Fruit fly (Drosophila melanogaster) whole organism, embryonic: Measurements from ENCODE around the gene TTLL4A.

Experiments used
- CG11560 ChIP-seq: fragments of 200-800 bp; sonication (Bioruptor generic); IDR thresholded peaks from 3 replicates; pipeline ENCODE4 v1.3.6; 2022; ENCODE audit warnings: missing biosample characterization, missing genetic modification characterization
- CG11723 ChIP-seq: fragments of 200-800 bp; sonication (Bioruptor generic); optimal IDR thresholded peaks from 2 replicates; lab custom pipeline; 2017; ENCODE audit warnings: missing biosample characterization, mild to moderate bottlenecking, missing genetic modification characterization
- CG12219 ChIP-seq: fragments of 200-800 bp; sonication (Bioruptor generic); optimal IDR thresholded peaks from 3 replicates; lab custom pipeline; 2018; ENCODE audit warnings: missing biosample characterization, mild to moderate bottlenecking, missing genetic modification characterization
- CG1233 ChIP-seq: fragments of 200-800 bp; sonication (Bioruptor generic); optimal IDR thresholded peaks from 4 replicates; lab custom pipeline; 2018; ENCODE audit warnings: missing biosample characterization, mild to moderate bottlenecking, missing genetic modification characterization
- CG13624 ChIP-seq: fragments of 200-800 bp; sonication (Bioruptor generic); optimal IDR thresholded peaks from 2 replicates; lab custom pipeline; 2016; ENCODE audit warnings: missing biosample characterization, missing genetic modification characterization
- CG15011 ChIP-seq: fragments of 200-800 bp; sonication (Bioruptor generic); optimal IDR thresholded peaks from 3 replicates; lab custom pipeline; 2018; ENCODE audit warnings: missing biosample characterization, mild to moderate bottlenecking, missing genetic modification characterization
- CG17361 ChIP-seq: fragments of 200-800 bp; sonication (Bioruptor generic); IDR thresholded peaks from 3 replicates; pipeline ENCODE4 v1.3.6; 2022; ENCODE audit warnings: missing biosample characterization, missing genetic modification characterization
- CG18476 ChIP-seq: fragments of 200-800 bp; sonication (Bioruptor generic); optimal IDR thresholded peaks from 2 replicates; lab custom pipeline; 2016; ENCODE audit warnings: missing biosample characterization, mild to moderate bottlenecking, missing genetic modification characterization
- CG2875 ChIP-seq: fragments of 200-800 bp; sonication (Bioruptor generic); optimal IDR thresholded peaks from 2 replicates; lab custom pipeline; 2017; ENCODE audit warnings: missing biosample characterization, mild to moderate bottlenecking, missing genetic modification characterization, missing genetic modification reagents
- CG30403 ChIP-seq: fragments of 200-800 bp; sonication (Bioruptor generic); optimal IDR thresholded peaks from 3 replicates; lab custom pipeline; 2016; ENCODE audit warnings: missing biosample characterization, missing genetic modification characterization
- CG32772 ChIP-seq: fragments of 200-800 bp; sonication (Bioruptor generic); IDR thresholded peaks from 2 replicates; pipeline ENCODE4 v1.3.6; 2022; ENCODE audit warnings: missing biosample characterization, missing genetic modification characterization
- CG33213 ChIP-seq: fragments of 200-800 bp; sonication (Bioruptor generic); optimal IDR thresholded peaks from 3 replicates; lab custom pipeline; 2016; ENCODE audit warnings: missing biosample characterization, missing genetic modification characterization
- CG34224 ChIP-seq: fragments of 200-800 bp; sonication (Bioruptor generic); IDR thresholded peaks from 3 replicates; pipeline ENCODE4 v1.3.6; 2022; ENCODE audit warnings: missing biosample characterization, missing genetic modification characterization; ENCODE audit not compliant: partially characterized antibody
- CG34422 ChIP-seq: fragments of 200-800 bp; sonication (Bioruptor generic); IDR thresholded peaks from 3 replicates; pipeline ENCODE4 v1.3.6; 2022; ENCODE audit warnings: missing biosample characterization, missing genetic modification characterization
- CG6689 ChIP-seq: fragments of 200-800 bp; sonication (Bioruptor generic); IDR thresholded peaks from 2 replicates; pipeline ENCODE4 v1.3.6; 2022; ENCODE audit warnings: missing biosample characterization, missing genetic modification characterization
- CG7271 ChIP-seq: fragments of 200-800 bp; sonication (Bioruptor generic); optimal IDR thresholded peaks from 2 replicates; lab custom pipeline; 2018; ENCODE audit warnings: missing biosample characterization, mild to moderate bottlenecking, missing genetic modification characterization, moderate library complexity
- CG7987 ChIP-seq: fragments of 200-800 bp; sonication (Bioruptor generic); optimal IDR thresholded peaks from 2 replicates; lab custom pipeline; 2018; ENCODE audit warnings: missing biosample characterization, mild to moderate bottlenecking, missing genetic modification characterization, moderate library complexity
- CTCF ChIP-seq: fragments of 200-800 bp; sonication (Bioruptor generic); optimal IDR thresholded peaks from 2 replicates; lab custom pipeline; 2017; ENCODE audit warnings: missing biosample characterization, mild to moderate bottlenecking, missing genetic modification characterization, moderate library complexity
- Fer3 ChIP-seq: fragments of 200-800 bp; sonication (Bioruptor generic); optimal IDR thresholded peaks from 2 replicates; lab custom pipeline; 2018; ENCODE audit warnings: missing biosample characterization, mild to moderate bottlenecking, missing genetic modification characterization, moderate library complexity
- H15 ChIP-seq: fragments of 200-800 bp; sonication (Bioruptor generic); IDR thresholded peaks from 3 replicates; pipeline ENCODE4 v1.3.6; 2022; ENCODE audit warnings: missing biosample characterization, missing genetic modification characterization
- HLH3B ChIP-seq: fragments of 200-800 bp; sonication (Bioruptor generic); IDR thresholded peaks from 2 replicates; pipeline ENCODE4 v1.3.6; 2022; ENCODE audit warnings: missing biosample characterization, missing genetic modification characterization
- Mad ChIP-seq: fragments of 200-800 bp; sonication (Bioruptor generic); optimal IDR thresholded peaks from 2 replicates; lab custom pipeline; 2016; ENCODE audit warnings: missing biosample characterization, missing genetic modification characterization
- Med ChIP-seq: fragments of 200-800 bp; sonication (Bioruptor generic); peaks from one replicate; lab custom pipeline; 2016; ENCODE audit warnings: missing biosample characterization, missing genetic modification characterization, mild to moderate bottlenecking, inconsistent platforms, moderate library complexity
- NK7.1 ChIP-seq: fragments of 200-800 bp; sonication (Bioruptor generic); optimal IDR thresholded peaks from 3 replicates; lab custom pipeline; 2016; ENCODE audit warnings: missing biosample characterization, missing genetic modification characterization
- Sox100B ChIP-seq: fragments of 200-800 bp; sonication (Bioruptor generic); optimal IDR thresholded peaks from 3 replicates; lab custom pipeline; 2018; ENCODE audit warnings: missing biosample characterization, mild to moderate bottlenecking, missing genetic modification characterization
- Ssrp ChIP-seq: fragments of 200-800 bp; sonication (Bioruptor generic); optimal IDR thresholded peaks from 2 replicates; lab custom pipeline; 2018; ENCODE audit warnings: missing biosample characterization, mild to moderate bottlenecking, missing genetic modification characterization, moderate library complexity
- Stat92E ChIP-seq, 3 experiments: fragments of >200 bp in 2 of 3; fragments of 200-800 bp in 1 of 3; sonication (Bioruptor generic) in 1 of 3; optimal IDR thresholded peaks; 2 replicates each; lab custom pipeline; 2017 to 2019; ENCODE audit warnings: missing biosample characterization in 3 of 3, missing genetic modification characterization in 3 of 3, mild to moderate bottlenecking in 1 of 3, moderate library complexity in 1 of 3
- Trl ChIP-seq, 3 experiments: fragments of >200 bp in 2 of 3; fragments of 200-800 bp in 1 of 3; sonication (Bioruptor generic) in 1 of 3; optimal IDR thresholded peaks; 2 replicates in 1 of 3; 3 replicates in 2 of 3; lab custom pipeline; 2016 to 2017; ENCODE audit warnings: missing biosample characterization in 1 of 3, missing genetic modification characterization in 1 of 3
- Xrp1 ChIP-seq: fragments of 200-800 bp; sonication (Bioruptor generic); IDR thresholded peaks from 2 replicates; pipeline ENCODE4 v1.3.6; 2022; ENCODE audit warnings: missing biosample characterization, missing genetic modification characterization
- bsh ChIP-seq, 2 experiments: fragments of 200-800 bp; sonication (Bioruptor generic); optimal IDR thresholded peaks; 2 replicates each; lab custom pipeline; 2017 to 2018; ENCODE audit warnings: mild to moderate bottlenecking in 2 of 2, missing biosample characterization in 2 of 2, missing genetic modification characterization in 2 of 2, moderate library complexity in 1 of 2
- da ChIP-seq: fragments of 200-800 bp; sonication (Bioruptor generic); optimal IDR thresholded peaks from 2 replicates; lab custom pipeline; 2016; ENCODE audit warnings: missing biosample characterization, missing genetic modification characterization
- dm ChIP-seq: fragments of 200-800 bp; sonication (Bioruptor generic); optimal IDR thresholded peaks from 3 replicates; lab custom pipeline; 2016; ENCODE audit warnings: missing biosample characterization, missing genetic modification characterization
- dmrt11E ChIP-seq: fragments of 200-800 bp; sonication (Bioruptor generic); optimal IDR thresholded peaks from 3 replicates; lab custom pipeline; 2018; ENCODE audit warnings: missing biosample characterization, mild to moderate bottlenecking, missing genetic modification characterization, moderate library complexity
- esg ChIP-seq: fragments of 200-800 bp; sonication (Bioruptor generic); conservative IDR thresholded peaks from 2 replicates; pipeline ENCODE4 v1.3.6; 2022; ENCODE audit warnings: missing biosample characterization, missing genetic modification characterization
- eve ChIP-seq, 2 experiments: fragments of >200 bp; optimal IDR thresholded peaks; 2 replicates each; lab custom pipeline; 2017; ENCODE audit warnings: missing biosample characterization in 2 of 2, missing genetic modification characterization in 2 of 2
- her ChIP-seq: fragments of 200-800 bp; sonication (Bioruptor generic); optimal IDR thresholded peaks from 2 replicates; lab custom pipeline; 2016; ENCODE audit warnings: missing biosample characterization, missing genetic modification characterization
- hkb ChIP-seq, 2 experiments: fragments of 200-800 bp in 1 of 2; fragments of >200 bp in 1 of 2; sonication (Bioruptor generic) in 1 of 2; IDR thresholded peaks in 1 of 2; optimal IDR thresholded peaks in 1 of 2; 2 replicates each; pipeline versions ENCODE4 v1.3.6 to Lab custom; 2017 to 2022; ENCODE audit warnings: missing biosample characterization in 1 of 2, missing genetic modification characterization in 1 of 2
- ken ChIP-seq: fragments of 200-800 bp; sonication (Bioruptor generic); IDR thresholded peaks from 3 replicates; pipeline ENCODE4 v1.3.6; 2022; ENCODE audit warnings: missing biosample characterization, missing genetic modification characterization
- org-1 ChIP-seq: fragments of 200-800 bp; sonication (Bioruptor generic); optimal IDR thresholded peaks from 2 replicates; lab custom pipeline; 2017; ENCODE audit warnings: missing biosample characterization, missing genetic modification characterization
- otp ChIP-seq: fragments of 200-800 bp; sonication (Bioruptor generic); IDR thresholded peaks from 3 replicates; pipeline ENCODE4, ENCODE4 v1.3.6; 2022; ENCODE audit warnings: missing biosample characterization, missing genetic modification characterization
- peb ChIP-seq: fragments of 200-800 bp; sonication (Bioruptor generic); IDR thresholded peaks from 2 replicates; pipeline ENCODE4 v1.3.6; 2022; ENCODE audit warnings: missing biosample characterization, missing genetic modification characterization
- prd ChIP-seq, 3 experiments: fragments of >200 bp in 2 of 3; fragments of 200-800 bp in 1 of 3; sonication (Bioruptor generic) in 1 of 3; optimal IDR thresholded peaks in 2 of 3; IDR thresholded peaks in 1 of 3; 2 replicates in 2 of 3; 3 replicates in 1 of 3; pipeline versions ENCODE4 v1.3.6 to Lab custom; 2017 to 2022; ENCODE audit warnings: missing biosample characterization in 1 of 3, missing genetic modification characterization in 1 of 3
- sisA ChIP-seq: fragments of 200-800 bp; sonication (Bioruptor generic); IDR thresholded peaks from 2 replicates; pipeline ENCODE4 v1.3.6; 2022; ENCODE audit warnings: missing biosample characterization, missing genetic modification characterization
- slbo ChIP-seq: fragments of 200-800 bp; sonication (Bioruptor generic); IDR thresholded peaks from 2 replicates; pipeline ENCODE4 v1.3.6; 2022; ENCODE audit warnings: missing biosample characterization, missing genetic modification characterization
- slp2 ChIP-seq: fragments of 200-800 bp; sonication (Bioruptor generic); optimal IDR thresholded peaks from 2 replicates; lab custom pipeline; 2016; ENCODE audit warnings: missing biosample characterization, missing genetic modification characterization
- sr ChIP-seq: fragments of 200-800 bp; sonication (Bioruptor generic); IDR thresholded peaks from 3 replicates; pipeline ENCODE4 v1.3.6; 2022; ENCODE audit warnings: missing biosample characterization, missing genetic modification characterization
- tap ChIP-seq: fragments of 200-800 bp; optimal IDR thresholded peaks from 3 replicates; lab custom pipeline; 2019; ENCODE audit warnings: missing biosample characterization, mild to moderate bottlenecking, missing genetic modification characterization, moderate library complexity
- tin ChIP-seq: fragments of 200-800 bp; sonication (Bioruptor generic); optimal IDR thresholded peaks from 3 replicates; lab custom pipeline; 2016; ENCODE audit warnings: missing biosample characterization, missing genetic modification characterization
- ttk ChIP-seq: fragments of 200-800 bp; sonication (Bioruptor generic); IDR thresholded peaks from 2 replicates; pipeline ENCODE4 v2.1.2; 2022; ENCODE audit warnings: missing biosample characterization, missing genetic modification characterization
- z ChIP-seq: fragments of 200-800 bp; sonication (Bioruptor generic); IDR thresholded peaks from 3 replicates; pipeline ENCODE4 v1.3.6; 2022; ENCODE audit warnings: missing biosample characterization, missing genetic modification characterization

The TTLL4A gene

DNA sequence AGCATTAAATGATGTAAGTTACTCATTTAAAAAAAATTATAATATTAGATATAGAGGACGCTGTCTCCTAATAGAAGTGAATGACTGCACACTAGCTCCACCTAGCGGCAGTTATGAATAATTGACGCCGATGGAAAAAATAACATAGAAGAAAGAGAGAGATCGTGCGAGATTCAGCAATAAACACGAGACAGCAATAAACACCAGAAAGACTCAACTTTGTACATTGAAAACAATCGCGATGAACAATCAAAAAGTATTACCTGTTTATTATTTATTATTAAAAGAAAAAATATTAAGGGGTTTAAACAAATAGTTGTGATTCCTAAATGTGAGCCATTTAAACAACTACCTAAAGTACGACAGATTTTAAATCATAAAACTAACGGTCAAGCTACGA lies 3.1 kb upstream of the TTLL4A start (continued):
- no peak for TF ChIP-seq Ssrp (tag; lab: Kevin White, UChicago)
- no peak for TF ChIP-seq hkb (optimal IDR thresholded peaks at IDR 0.05; lab: Kevin White, UChicago)
- peak; percentile 82 for TF ChIP-seq hkb (GFP tag; IDR thresholded peaks at IDR 0.05; lab: Robert Waterston, UW)
- TF ChIP-seq H15 (GFP tag; lab: Robert Waterston, UW), result peak; percentile 56
- TF ChIP-seq sisA (GFP tag; lab: Robert Waterston, UW), result no peak
- peak; percentile 75 for TF ChIP-seq Med (GFP tag; lab: Kevin White, UChicago)
- peak; percentile 51 for TF ChIP-seq tin
- TF ChIP-seq CG15011 (GFP tag; lab: Kevin White, UChicago), result peak; percentile 7
- TF ChIP-seq slbo (GFP tag; lab: Robert Waterston, UW), result no peak
- peak; percentile 97 for TF ChIP-seq CTCF (GFP tag; lab: Kevin White, UChicago)
- no peak for TF ChIP-seq da (GFP tag; lab: Kevin White, UChicago)
- peak; percentile 39 for TF ChIP-seq esg
- TF ChIP-seq Stat92E (GFP tag; optimal IDR thresholded peaks at IDR 0.05; lab: Kevin White, UChicago), result peak in 1 of 3 experiments; percentile 16
- TF ChIP-seq CG30403, result no peak
- TF ChIP-seq ken (GFP tag; lab: Robert Waterston, UW), result no peak
- TF ChIP-seq bsh (GFP tag; optimal IDR thresholded peaks at IDR 0.05; lab: Kevin White, UChicago), result peak in 1 of 2 experiments; percentile 31
- peak; percentile 13 for TF ChIP-seq CG33213 (GFP tag; lab: Kevin White, UChicago)
- TF ChIP-seq CG11560 (tag; lab: Robert Waterston, UW), result no peak
- TF ChIP-seq tap, result no peak
- TF ChIP-seq Mad, result no peak
- no peak for TF ChIP-seq eve (GFP tag; optimal IDR thresholded peaks at IDR 0.05; lab: Kevin White, UChicago)
- TF ChIP-seq Sox100B (GFP tag; lab: Kevin White, UChicago), result peak; percentile 38
- TF ChIP-seq NK7.1 (GFP tag; lab: Kevin White, UChicago), result no peak
- TF ChIP-seq HLH3B (GFP tag; lab: Robert Waterston, UW), result peak; percentile 30; the same call in 1 of the 2 replicates
- no peak for TF ChIP-seq CG2875 (GFP tag; lab: Kevin White, UChicago)
- no peak for TF ChIP-seq CG7271
- no peak for TF ChIP-seq CG11723 (GFP tag; lab: Kevin White, UChicago)
- no peak for TF ChIP-seq ttk (GFP tag; lab: Robert Waterston, UW)
- TF ChIP-seq org-1, result no peak
- no peak for TF ChIP-seq her
- TF ChIP-seq CG17361 (GFP tag; lab: Robert Waterston, UW), result peak; percentile 59; the same call in 2 of the 3 replicates
- TF ChIP-seq CG7987 (GFP tag; lab: Kevin White, UChicago), result peak; percentile 56
- TF ChIP-seq CG18476 (GFP tag; lab: Kevin White, UChicago), result no peak
- TF ChIP-seq CG13624 (GFP tag; lab: Kevin White, UChicago), result peak; percentile 3
- peak; percentile 93 for TF ChIP-seq z
- peak; percentile 63 for TF ChIP-seq CG6689 (GFP tag; lab: Robert Waterston, UW)
- no peak for TF ChIP-seq CG34224
- peak; percentile 34 for TF ChIP-seq dmrt11E (tag; lab: Kevin White, UChicago)
- peak; percentile 42 for TF ChIP-seq Fer3 (tag; lab: Kevin White, UChicago)
- TF ChIP-seq Xrp1 (GFP tag; lab: Robert Waterston, UW), result peak; percentile 74
- TF ChIP-seq CG32772 (GFP tag; lab: Robert Waterston, UW), result peak; percentile 63; the same call in 1 of the 2 replicates
- TF ChIP-seq prd (optimal IDR thresholded peaks at IDR 0.05; lab: Kevin White, UChicago), result no peak
- peak; percentile 59 for TF ChIP-seq prd (GFP tag; IDR thresholded peaks at IDR 0.05; lab: Robert Waterston, UW)
- no peak for TF ChIP-seq dm (GFP tag; lab: Kevin White, UChicago)
- no peak for TF ChIP-seq Trl (optimal IDR thresholded peaks at IDR 0.05; lab: Kevin White, UChicago)
- TF ChIP-seq Trl (GFP tag; optimal IDR thresholded peaks at IDR 0.05; lab: Kevin White, UChicago), result peak; percentile 24
- TF ChIP-seq CG12219 (GFP tag; lab: Kevin White, UChicago), result no peak
- peak; percentile 67; the same call in 1 of the 3 replicates for TF ChIP-seq otp (GFP tag; lab: Robert Waterston, UW)
- TF ChIP-seq slp2 (GFP tag; lab: Kevin White, UChicago), result no peak
- TF ChIP-seq CG1233, result peak; percentile 14
- peak; percentile 36; the same call in 1 of the 2 replicates for TF ChIP-seq peb (GFP tag; lab: Robert Waterston, UW)
- no peak for TF ChIP-seq sr (GFP tag; lab: Robert Waterston, UW)
- TF ChIP-seq CG34422, result peak; percentile 68
